Fruit fly (Drosophila melanogaster): ENCODE data around the gene p38a.

p38a gene

dm6 chr3R:24161173-24161811, 9.2 kb upstream of the p38a start, which contains the start of the genes Myo95E and TBC1d7:
Gene Myo95E (minus strand): TSS chr3R:24161498.
Gene TBC1d7 (plus strand): TSS chr3R:24161727.
- TF ChIP-seq CG8319 (GFP tag; optimal IDR thresholded peaks at IDR 0.05) = peak; percentile 73
- TF ChIP-seq CG7368 (GFP tag; optimal IDR thresholded peaks at IDR 0.05) = peak; percentile 81
- TF ChIP-seq eg (GFP tag; IDR thresholded peaks at IDR 0.05) = peak; percentile 97
- TF ChIP-seq salr (GFP tag; optimal IDR thresholded peaks at IDR 0.05) = peak in 1 of 2 experiments; percentile 80
- TF ChIP-seq OdsH (GFP tag; optimal IDR thresholded peaks at IDR 0.05) = peak; percentile 92
- peak; percentile 76 for TF ChIP-seq CG31627 (GFP tag; optimal IDR thresholded peaks at IDR 0.05)
- TF ChIP-seq fd59A (GFP tag; optimal IDR thresholded peaks at IDR 0.05) = peak; percentile 72
- peak; percentile 86 for TF ChIP-seq CG6792 (GFP tag; optimal IDR thresholded peaks at IDR 0.05)
- no peak for TF ChIP-seq svp (GFP tag)
- TF ChIP-seq Eip75B (GFP tag; optimal IDR thresholded peaks at IDR 0.05) = no peak
- TF ChIP-seq Sox102F (GFP tag; optimal IDR thresholded peaks at IDR 0.05) = no peak
- TF ChIP-seq ss (GFP tag; optimal IDR thresholded peaks at IDR 0.05) = peak in 1 of 2 experiments; percentile 86
- TF ChIP-seq Hr38 (GFP tag; optimal IDR thresholded peaks at IDR 0.05) = no peak
- TF ChIP-seq CG6163 (GFP tag; IDR thresholded peaks at IDR 0.05) = peak; percentile 93
- peak; percentile 94 for TF ChIP-seq Eip78C (GFP tag)
- peak; percentile 89 for TF ChIP-seq acj6 (GFP tag; optimal IDR thresholded peaks at IDR 0.05)
- no peak for TF ChIP-seq fd85E (GFP tag; optimal IDR thresholded peaks at IDR 0.05)
- no peak for TF ChIP-seq CG6808 (GFP tag; optimal IDR thresholded peaks at IDR 0.05)
- TF ChIP-seq cyc (GFP tag; optimal IDR thresholded peaks at IDR 0.05) = peak; percentile 83
- peak; percentile 70 for TF ChIP-seq Ets21C (GFP tag; optimal IDR thresholded peaks at IDR 0.05)
- TF ChIP-seq dsx (GFP tag; optimal IDR thresholded peaks at IDR 0.05; ENCODE audit: poor library complexity, severe bottlenecking) = peak; percentile 92
- no peak for TF ChIP-seq Smox (GFP tag; optimal IDR thresholded peaks at IDR 0.05)
- TF ChIP-seq CG34406 (GFP tag; optimal IDR thresholded peaks at IDR 0.05) = peak; percentile 92
- peak; percentile 84 for TF ChIP-seq net (GFP tag; optimal IDR thresholded peaks at IDR 0.05)
- TF ChIP-seq Hr4 (GFP tag; optimal IDR thresholded peaks at IDR 0.05) = peak; percentile 85
- TF ChIP-seq CG11762 (GFP tag; optimal IDR thresholded peaks at IDR 0.05; ENCODE audit: insufficient read depth) = peak; percentile 75
- TF ChIP-seq lz (GFP tag; optimal IDR thresholded peaks at IDR 0.05) = peak; percentile 87
- peak; percentile 87 for TF ChIP-seq topi (GFP tag; optimal IDR thresholded peaks at IDR 0.05)
- TF ChIP-seq CG32006 (GFP tag; optimal IDR thresholded peaks at IDR 0.05) = peak; percentile 91
- TF ChIP-seq Lpt (GFP tag; optimal IDR thresholded peaks at IDR 0.05) = peak; percentile 82
- peak; percentile 94 for TF ChIP-seq CG11294 (GFP tag; IDR thresholded peaks at IDR 0.05)
- peak; percentile 92 for TF ChIP-seq CG15336 (GFP tag; IDR thresholded peaks at IDR 0.05)
- TF ChIP-seq CG10669 (GFP tag; optimal IDR thresholded peaks at IDR 0.05) = peak; percentile 89
- TF ChIP-seq Sox14 (GFP tag; optimal IDR thresholded peaks at IDR 0.05) = no peak
- TF ChIP-seq CG6276 (GFP tag; optimal IDR thresholded peaks at IDR 0.05) = no peak
- TF ChIP-seq CG3032 (tag; optimal IDR thresholded peaks at IDR 0.05) = peak; percentile 92
- TF ChIP-seq vri (GFP tag; optimal IDR thresholded peaks at IDR 0.05) = peak; percentile 75
- peak; percentile 89 for TF ChIP-seq Gug (GFP tag; IDR thresholded peaks at IDR 0.05)
- peak; percentile 88 for TF ChIP-seq CG8632 (GFP tag; optimal IDR thresholded peaks at IDR 0.05)
- peak; percentile 72 for TF ChIP-seq Hr39 (GFP tag; optimal IDR thresholded peaks at IDR 0.05)
- TF ChIP-seq achi (GFP tag; optimal IDR thresholded peaks at IDR 0.05) = peak; percentile 88
- TF ChIP-seq dac (GFP tag; optimal IDR thresholded peaks at IDR 0.05) = peak; percentile 79
- TF ChIP-seq Sox15 (GFP tag; optimal IDR thresholded peaks at IDR 0.05) = peak; percentile 80
- TF ChIP-seq fkh (GFP tag; optimal IDR thresholded peaks at IDR 0.05) = no peak
- TF ChIP-seq esn (GFP tag; optimal IDR thresholded peaks at IDR 0.05) = peak; percentile 89
- TF ChIP-seq spab (GFP tag; optimal IDR thresholded peaks at IDR 0.05) = no peak
- TF ChIP-seq pdm3 (GFP tag; optimal IDR thresholded peaks at IDR 0.05) = no peak
- no peak for TF ChIP-seq Blimp-1 (GFP tag; optimal IDR thresholded peaks at IDR 0.05)
- TF ChIP-seq CG11902 (GFP tag; optimal IDR thresholded peaks at IDR 0.05) = peak; percentile 90
- peak; percentile 93 for TF ChIP-seq Ets96B (tag; optimal IDR thresholded peaks at IDR 0.05)
- no peak for TF ChIP-seq Met (GFP tag; optimal IDR thresholded peaks at IDR 0.05)
